Fruit fly (Drosophila melanogaster): ENCODE data around the gene CG13029.

DNA sequence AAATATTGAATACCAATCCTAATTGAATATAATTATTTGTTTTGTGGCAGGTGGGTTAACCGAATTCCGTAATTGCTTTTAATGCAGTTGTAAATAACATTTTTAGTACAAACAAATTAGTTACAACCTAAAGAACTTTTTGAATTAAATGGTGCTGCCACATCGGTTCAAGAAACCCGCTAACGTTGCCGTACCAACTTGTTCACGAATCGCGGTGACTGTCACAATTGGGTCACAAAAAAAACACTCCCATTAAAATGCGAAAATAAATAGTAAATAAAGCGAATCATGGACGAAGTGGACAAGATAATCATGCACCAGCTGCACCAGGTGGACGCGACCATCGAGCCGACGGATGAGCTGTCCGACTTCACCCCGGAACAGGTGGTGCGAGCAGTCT lies 2.5 kb downstream of the CG13029 start, which contains the start of gene CG9951:
- no peak for TF ChIP-seq Sox102F (GFP tag; optimal IDR thresholded peaks at IDR 0.05)
- no peak for TF ChIP-seq Eip78C (GFP tag)
- no peak for TF ChIP-seq Blimp-1 (GFP tag; optimal IDR thresholded peaks at IDR 0.05)
- no peak for TF ChIP-seq CG3032 (tag; optimal IDR thresholded peaks at IDR 0.05)
- no peak for TF ChIP-seq achi (GFP tag; optimal IDR thresholded peaks at IDR 0.05)
- peak; percentile 38 for TF ChIP-seq fkh (GFP tag; optimal IDR thresholded peaks at IDR 0.05)
- TF ChIP-seq CG8632 (GFP tag; optimal IDR thresholded peaks at IDR 0.05) = no peak
- no peak for TF ChIP-seq CG6854 (GFP tag; optimal IDR thresholded peaks at IDR 0.05)
- no peak for TF ChIP-seq OdsH (GFP tag; optimal IDR thresholded peaks at IDR 0.05)
- no peak for TF ChIP-seq Hr39 (GFP tag; optimal IDR thresholded peaks at IDR 0.05)
- TF ChIP-seq Eip75B (GFP tag; optimal IDR thresholded peaks at IDR 0.05) = no peak
- TF ChIP-seq CG1621 (tag; optimal IDR thresholded peaks at IDR 0.05) = no peak
- TF ChIP-seq Gug (GFP tag; IDR thresholded peaks at IDR 0.05) = no peak
